Fruit fly (Drosophila melanogaster) whole organism, prepupa: ENCODE measurements around the gene LSm7.

Experiments used
- CG15336 ChIP-seq: fragments of 200-800 bp; sonication (Bioruptor generic); IDR thresholded peaks from 2 replicates; pipeline ENCODE4 v1.3.6; 2022; ENCODE audit warnings: missing biosample characterization, missing genetic modification characterization
- CG1621 ChIP-seq: fragments of 200-800 bp; sonication (Bioruptor generic); optimal IDR thresholded peaks from 3 replicates; lab custom pipeline; 2018; ENCODE audit warnings: missing biosample characterization, mild to moderate bottlenecking, missing genetic modification characterization
- CG3032 ChIP-seq: fragments of 200-800 bp; optimal IDR thresholded peaks from 2 replicates; lab custom pipeline; 2019; ENCODE audit warnings: missing biosample characterization, mild to moderate bottlenecking, missing genetic modification characterization, moderate library complexity
- CG32006 ChIP-seq: fragments of 200-800 bp; sonication (Bioruptor generic); optimal IDR thresholded peaks from 3 replicates; lab custom pipeline; 2017; ENCODE audit warnings: missing biosample characterization, mild to moderate bottlenecking, missing genetic modification characterization
- CG3919 ChIP-seq: fragments of 200-800 bp; sonication (Bioruptor generic); optimal IDR thresholded peaks from 3 replicates; lab custom pipeline; 2016; ENCODE audit warnings: missing biosample characterization, missing genetic modification characterization
- CG6163 ChIP-seq: fragments of 200-800 bp; sonication (Bioruptor generic); IDR thresholded peaks from 3 replicates; pipeline ENCODE4 v1.3.6; 2022; ENCODE audit warnings: missing biosample characterization, missing genetic modification characterization
- Ets21C ChIP-seq: fragments of 200-800 bp; sonication (Bioruptor generic); optimal IDR thresholded peaks from 3 replicates; lab custom pipeline; 2016; ENCODE audit warnings: missing biosample characterization, missing genetic modification characterization
- Hr38 ChIP-seq: sonication (Bioruptor generic); optimal IDR thresholded peaks from 2 replicates; lab custom pipeline; 2016; ENCODE audit warnings: missing biosample characterization, missing genetic modification characterization
- Lpt ChIP-seq: fragments of 200-800 bp; sonication (Bioruptor generic); optimal IDR thresholded peaks from 3 replicates; lab custom pipeline; 2016; ENCODE audit warnings: missing biosample characterization, missing genetic modification characterization
- Sox14 ChIP-seq: fragments of 200-800 bp; sonication (Bioruptor generic); optimal IDR thresholded peaks from 3 replicates; lab custom pipeline; 2016; ENCODE audit warnings: missing biosample characterization, missing genetic modification characterization
- cyc ChIP-seq: fragments of 200-800 bp; sonication (Bioruptor generic); optimal IDR thresholded peaks from 3 replicates; lab custom pipeline; 2016; ENCODE audit warnings: missing biosample characterization, missing genetic modification characterization
- eg ChIP-seq: fragments of 200-800 bp; sonication (Bioruptor generic); IDR thresholded peaks from 3 replicates; pipeline ENCODE4 v1.3.6; 2022; ENCODE audit warnings: missing biosample characterization, missing genetic modification characterization
- lz ChIP-seq: fragments of 200-800 bp; sonication (Bioruptor generic); optimal IDR thresholded peaks from 3 replicates; lab custom pipeline; 2016; ENCODE audit warnings: missing biosample characterization, missing genetic modification characterization
- ss ChIP-seq, 2 experiments: fragments of 200-800 bp; sonication (Bioruptor generic); optimal IDR thresholded peaks; 2 replicates in 1 of 2; 3 replicates in 1 of 2; lab custom pipeline; 2017 to 2018; ENCODE audit warnings: mild to moderate bottlenecking in 2 of 2, missing biosample characterization in 2 of 2, missing genetic modification characterization in 2 of 2, moderate library complexity in 1 of 2

DNA sequence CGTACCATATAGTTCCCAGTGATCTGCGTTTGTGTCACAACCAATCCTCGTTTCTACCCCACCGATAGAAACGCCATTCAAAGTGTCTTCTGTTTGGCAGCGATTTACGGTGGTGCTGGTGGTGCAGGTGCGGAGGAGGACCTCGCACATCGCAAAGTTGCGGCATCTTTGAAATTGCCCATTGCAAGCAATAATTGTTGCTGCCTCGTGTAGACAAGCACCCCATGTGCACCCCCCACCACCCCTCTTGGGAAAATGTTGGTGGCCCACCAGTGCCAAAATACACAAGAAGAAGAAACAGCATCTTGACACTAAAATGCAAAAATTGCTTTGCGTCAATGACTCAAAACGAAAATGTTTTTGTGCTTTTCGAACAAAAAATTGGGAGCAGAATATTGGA, 21.6 kb upstream of the LSm7 start:
- no peak for TF ChIP-seq CG3919 (GFP tag; lab: Kevin White, UChicago)
- no peak for TF ChIP-seq Lpt (GFP tag; lab: Kevin White, UChicago)
- no peak for TF ChIP-seq ss (GFP tag; optimal IDR thresholded peaks at IDR 0.05; lab: Kevin White, UChicago)
- no peak for TF ChIP-seq CG3032 (tag; lab: Kevin White, UChicago)
- TF ChIP-seq Ets21C = no peak
- TF ChIP-seq Hr38 = no peak
- no peak for TF ChIP-seq eg (GFP tag; lab: Robert Waterston, UW)
- no peak for TF ChIP-seq cyc (GFP tag; lab: Kevin White, UChicago)
- TF ChIP-seq CG6163 (GFP tag; lab: Robert Waterston, UW) = no peak
- TF ChIP-seq lz (GFP tag; lab: Kevin White, UChicago) = no peak
- no peak for TF ChIP-seq CG15336 (GFP tag; lab: Robert Waterston, UW)
- no peak for TF ChIP-seq CG1621 (tag; lab: Kevin White, UChicago)
- TF ChIP-seq Sox14 = no peak
- TF ChIP-seq CG32006 (GFP tag; lab: Kevin White, UChicago) = no peak
